Worm (Caenorhabditis elegans) whole organism, L3 larva: Measurements from ENCODE around the gene F35F11.2.

Experiments used
- R02D3.7 ChIP-seq: fragments of 150-350 bp; optimal IDR thresholded peaks from 2 replicates; lab custom pipeline; 2014; ENCODE audit warnings: missing biosample characterization, missing genetic modification characterization
- ZK546.5 ChIP-seq: sonication (generic microtip); optimal IDR thresholded peaks from 2 replicates; lab custom pipeline; 2017; ENCODE audit warnings: missing biosample characterization, missing genetic modification characterization
- aly-2 ChIP-seq: fragments of 150-350 bp; optimal IDR thresholded peaks from 2 replicates; lab custom pipeline; 2014; ENCODE audit warnings: missing biosample characterization, missing genetic modification characterization
- ama-1 ChIP-seq: fragments of 150-350 bp; optimal IDR thresholded peaks from 2 replicates; lab custom pipeline; 2018
- ceh-16 ChIP-seq: sonication (generic microtip); optimal IDR thresholded peaks from 2 replicates; lab custom pipeline; 2017; ENCODE audit warnings: missing biosample characterization, missing genetic modification characterization
- ceh-28 ChIP-seq: fragments of 150-350 bp; optimal IDR thresholded peaks from 2 replicates; lab custom pipeline; 2014; ENCODE audit warnings: missing biosample characterization, missing genetic modification reagents, missing genetic modification characterization
- ceh-82 ChIP-seq: fragments of 150-350 bp; optimal IDR thresholded peaks from 2 replicates; lab custom pipeline; 2014; ENCODE audit warnings: missing biosample characterization, missing genetic modification characterization
- ceh-9 ChIP-seq: sonication (generic microtip); optimal IDR thresholded peaks from 2 replicates; lab custom pipeline; 2018; ENCODE audit warnings: missing biosample characterization, missing genetic modification characterization
- egl-27 ChIP-seq: sonication (generic microtip); optimal IDR thresholded peaks from 4 replicates; lab custom pipeline; 2017; ENCODE audit warnings: missing biosample characterization, missing genetic modification reagents, missing genetic modification characterization
- egl-5 ChIP-seq: fragments of 150-350 bp; optimal IDR thresholded peaks from 2 replicates; lab custom pipeline; 2017; ENCODE audit warnings: missing biosample characterization, missing genetic modification reagents, missing genetic modification characterization, inconsistent platforms
- elt-1 ChIP-seq: fragments of 150-350 bp; optimal IDR thresholded peaks from 2 replicates; lab custom pipeline; 2014; ENCODE audit warnings: missing biosample characterization, missing genetic modification characterization
- elt-2 ChIP-seq: sonication (generic microtip); optimal IDR thresholded peaks from 2 replicates; lab custom pipeline; 2016; ENCODE audit warnings: missing genetic modification reagents, mild to moderate bottlenecking, missing genetic modification characterization, missing compliant biosample characterization
- elt-3 ChIP-seq, 3 experiments: fragments of 150-350 bp in 1 of 3; sonication (generic microtip) in 2 of 3; optimal IDR thresholded peaks; 2 replicates in 2 of 3; 4 replicates in 1 of 3; lab custom pipeline; 2014 to 2017; ENCODE audit warnings: missing biosample characterization in 3 of 3, missing genetic modification characterization in 3 of 3
- eor-1 ChIP-seq, 2 experiments: fragments of 150-350 bp; optimal IDR thresholded peaks; 2 replicates each; lab custom pipeline; 2014 to 2018; ENCODE audit warnings: missing biosample characterization in 2 of 2, missing genetic modification characterization in 2 of 2
- fkh-10 ChIP-seq: sonication (generic microtip); optimal IDR thresholded peaks from 2 replicates; lab custom pipeline; 2017; ENCODE audit warnings: missing biosample characterization, missing genetic modification reagents, missing genetic modification characterization
- fkh-2 ChIP-seq: fragments of 150-350 bp; optimal IDR thresholded peaks from 2 replicates; lab custom pipeline; 2014; ENCODE audit warnings: missing biosample characterization, missing genetic modification reagents, missing genetic modification characterization
- fos-1 ChIP-seq: fragments of 150-350 bp; optimal IDR thresholded peaks from 2 replicates; lab custom pipeline; 2014; ENCODE audit warnings: missing biosample characterization, missing genetic modification characterization
- hmg-11 ChIP-seq: sonication (generic microtip); optimal IDR thresholded peaks from 2 replicates; lab custom pipeline; 2016; ENCODE audit warnings: missing genetic modification characterization, missing compliant biosample characterization
- jun-1 ChIP-seq: fragments of 150-350 bp; optimal IDR thresholded peaks from 2 replicates; lab custom pipeline; 2014; ENCODE audit warnings: missing biosample characterization, missing genetic modification reagents, missing genetic modification characterization
- lin-15B ChIP-seq: fragments of 150-350 bp; optimal IDR thresholded peaks from 2 replicates; lab custom pipeline; 2014; ENCODE audit warnings: missing biosample characterization, missing genetic modification characterization
- lin-39 ChIP-seq: fragments of 150-350 bp; optimal IDR thresholded peaks from 2 replicates; lab custom pipeline; 2018; ENCODE audit warnings: missing biosample characterization, missing genetic modification reagents, missing genetic modification characterization
- lsy-12 ChIP-seq: sonication (generic microtip); optimal IDR thresholded peaks from 2 replicates; lab custom pipeline; 2016; ENCODE audit warnings: mild to moderate bottlenecking, missing genetic modification characterization, missing compliant biosample characterization
- mdl-1 ChIP-seq: fragments of 150-350 bp; optimal IDR thresholded peaks from 2 replicates; lab custom pipeline; 2014; ENCODE audit warnings: missing biosample characterization, missing genetic modification characterization
- mml-1 ChIP-seq: fragments of 150-350 bp; sonication (generic microtip); optimal IDR thresholded peaks from 3 replicates; lab custom pipeline; 2014; ENCODE audit warnings: missing biosample characterization, missing genetic modification characterization
- nfya-1 ChIP-seq: sonication (generic microtip); optimal IDR thresholded peaks from 2 replicates; lab custom pipeline; 2017; ENCODE audit warnings: missing genetic modification characterization, mild to moderate bottlenecking, missing compliant biosample characterization, antibody characterized with exemption, moderate library complexity; ENCODE audit not compliant: insufficient read depth
- nhr-12 ChIP-seq: fragments of 150-350 bp; optimal IDR thresholded peaks from 2 replicates; lab custom pipeline; 2014; ENCODE audit warnings: missing biosample characterization, missing genetic modification characterization
- nhr-23 ChIP-seq: fragments of 150-350 bp; optimal IDR thresholded peaks from 2 replicates; lab custom pipeline; 2014; ENCODE audit warnings: missing biosample characterization, missing genetic modification reagents, missing genetic modification characterization
- nhr-237 ChIP-seq: fragments of 150-350 bp; optimal IDR thresholded peaks from 2 replicates; lab custom pipeline; 2014; ENCODE audit warnings: missing biosample characterization, missing genetic modification characterization
- nhr-25 ChIP-seq: sonication (generic microtip); optimal IDR thresholded peaks from 2 replicates; lab custom pipeline; 2017; ENCODE audit warnings: missing biosample characterization, missing genetic modification characterization
- nhr-28 ChIP-seq: fragments of 150-350 bp; optimal IDR thresholded peaks from 2 replicates; lab custom pipeline; 2014; ENCODE audit warnings: missing biosample characterization, missing genetic modification characterization
- nhr-76 ChIP-seq: fragments of 150-350 bp; sonication (generic microtip); optimal IDR thresholded peaks from 5 replicates; lab custom pipeline; 2014; ENCODE audit warnings: missing biosample characterization, missing genetic modification characterization
- nhr-77 ChIP-seq: fragments of 150-350 bp; optimal IDR thresholded peaks from 2 replicates; lab custom pipeline; 2014; ENCODE audit warnings: missing biosample characterization, missing genetic modification characterization
- pha-4 ChIP-seq: fragments of 150-350 bp; optimal IDR thresholded peaks from 2 replicates; lab custom pipeline; 2014; ENCODE audit warnings: missing biosample characterization, missing genetic modification reagents, missing genetic modification characterization
- pqm-1 ChIP-seq: fragments of 150-350 bp; optimal IDR thresholded peaks from 2 replicates; lab custom pipeline; 2017; ENCODE audit warnings: missing biosample characterization, missing genetic modification characterization, inconsistent platforms
- sea-2 ChIP-seq: fragments of 150-350 bp; sonication (generic microtip); optimal IDR thresholded peaks from 4 replicates; lab custom pipeline; 2014; ENCODE audit warnings: missing biosample characterization, missing genetic modification reagents, missing genetic modification characterization
- skn-1 ChIP-seq: fragments of 150-350 bp; optimal IDR thresholded peaks from 2 replicates; lab custom pipeline; 2014; ENCODE audit warnings: missing biosample characterization, missing genetic modification characterization
- snpc-4 ChIP-seq: fragments of 150-350 bp; optimal IDR thresholded peaks from 2 replicates; lab custom pipeline; 2014; ENCODE audit warnings: missing biosample characterization, missing genetic modification characterization
- tbx-2 ChIP-seq: sonication (generic microtip); optimal IDR thresholded peaks from 2 replicates; lab custom pipeline; 2016; ENCODE audit warnings: mild to moderate bottlenecking, missing genetic modification characterization, missing compliant biosample characterization
- unc-39 ChIP-seq: sonication (generic microtip); optimal IDR thresholded peaks from 4 replicates; lab custom pipeline; 2017; ENCODE audit warnings: missing biosample characterization, missing genetic modification characterization
- unc-62 ChIP-seq: fragments of 150-350 bp; sonication (generic microtip); optimal IDR thresholded peaks from 4 replicates; lab custom pipeline; 2014; ENCODE audit warnings: missing biosample characterization, missing genetic modification reagents, missing genetic modification characterization
- zag-1 ChIP-seq: fragments of 150-350 bp; optimal IDR thresholded peaks from 2 replicates; lab custom pipeline; 2014; ENCODE audit warnings: missing biosample characterization, missing genetic modification characterization
- ztf-11 ChIP-seq: fragments of 150-350 bp; optimal IDR thresholded peaks from 2 replicates; lab custom pipeline; 2014; ENCODE audit warnings: missing biosample characterization, missing genetic modification characterization
- ztf-4 ChIP-seq: fragments of 150-350 bp; optimal IDR thresholded peaks from 2 replicates; lab custom pipeline; 2014; ENCODE audit warnings: missing biosample characterization, missing genetic modification characterization

Gene F35F11.2

DNA sequence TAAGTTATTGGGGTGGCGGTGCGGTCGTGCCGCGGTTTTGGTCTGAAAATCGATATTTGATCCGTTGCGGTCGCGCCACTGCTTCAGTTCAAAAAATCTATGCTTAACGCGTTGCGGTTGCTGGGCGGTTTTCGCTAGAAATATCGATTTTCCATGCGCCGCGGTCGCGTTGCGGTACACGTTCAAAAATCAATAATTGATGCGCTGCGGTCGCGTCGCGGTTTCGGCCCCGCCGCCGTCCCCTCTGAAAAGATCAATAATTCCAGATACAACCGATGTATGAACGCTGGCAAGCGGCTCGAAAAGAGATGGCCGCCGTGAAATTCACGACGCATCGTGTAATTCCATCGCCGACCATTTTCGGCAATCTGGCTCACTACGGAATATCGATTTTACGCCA is 922 bp downstream of the F35F11.2 start:
- TF ChIP-seq ZK546.5 (no peak), elt-3 (tag; optimal IDR thresholded peaks at IDR 0.05; lab: Kevin White, UChicago) (no peak), fkh-10 (GFP tag; lab: Kevin White, UChicago) (no peak), lin-39 (tag; lab: Kevin White, UChicago) (no peak), egl-5 (tag; lab: Kevin White, UChicago) (no peak), eor-1 (tag; optimal IDR thresholded peaks at IDR 0.05; lab: Kevin White, UChicago) (no peak), jun-1 (tag; lab: Kevin White, UChicago) (no peak), nhr-76 (no peak), aly-2 (tag; lab: Kevin White, UChicago) (no peak), sea-2 (no peak), mml-1 (tag; lab: Kevin White, UChicago) (no peak), pha-4 (tag; lab: Kevin White, UChicago) (no peak), ceh-28 (tag; lab: Kevin White, UChicago) (no peak), nhr-25 (no peak), ama-1 (lab: Kevin White, UChicago) (no peak)

ce11 chrIV:4042274-4042673 is 2.2 kb downstream of the F35F11.2 start, which contains the start of gene cdc-73:
TSS of gene cdc-73 (plus strand) at chrIV:4042575.
- TF ChIP-seq elt-1 = no peak
- TF ChIP-seq hmg-11 = no peak
- no peak for TF ChIP-seq mdl-1
- TF ChIP-seq lsy-12 (tag; lab: Kevin White, UChicago) = no peak
- TF ChIP-seq elt-3 (tag; optimal IDR thresholded peaks at IDR 0.05; lab: Kevin White, UChicago) = no peak
- peak; percentile 19 for TF ChIP-seq lin-15B
- no peak for TF ChIP-seq ceh-16 (tag; lab: Kevin White, UChicago)
- TF ChIP-seq ceh-82 = no peak
- TF ChIP-seq nhr-28 (tag; lab: Kevin White, UChicago) = no peak
- no peak for TF ChIP-seq sea-2
- TF ChIP-seq nfya-1 (tag; lab: Kevin White, UChicago) = peak; percentile 35
- no peak for TF ChIP-seq ama-1 (lab: Kevin White, UChicago)
- no peak for TF ChIP-seq egl-5 (tag; lab: Kevin White, UChicago)
- TF ChIP-seq elt-2 = no peak
- peak; percentile 10 for TF ChIP-seq nhr-23 (tag; lab: Kevin White, UChicago)
- no peak for TF ChIP-seq R02D3.7 (tag; lab: Kevin White, UChicago)
- no peak for TF ChIP-seq unc-62 (GFP tag; lab: Kevin White, UChicago)
- no peak for TF ChIP-seq ztf-11 (tag; lab: Kevin White, UChicago)
- TF ChIP-seq nhr-237 (tag; lab: Kevin White, UChicago) = no peak
- TF ChIP-seq unc-39 (tag; lab: Kevin White, UChicago) = no peak
- TF ChIP-seq jun-1 (tag; lab: Kevin White, UChicago) = no peak
- no peak for TF ChIP-seq eor-1 (tag; optimal IDR thresholded peaks at IDR 0.05; lab: Kevin White, UChicago)
- no peak for TF ChIP-seq ztf-4 (tag; lab: Kevin White, UChicago)
- TF ChIP-seq zag-1 (tag; lab: Kevin White, UChicago) = no peak
- peak; percentile 35 for TF ChIP-seq snpc-4 (tag; lab: Kevin White, UChicago)
- TF ChIP-seq nhr-12 (tag; lab: Kevin White, UChicago) = no peak
- no peak for TF ChIP-seq ceh-9 (tag; lab: Kevin White, UChicago)
- TF ChIP-seq tbx-2 (tag; lab: Kevin White, UChicago) = no peak
- TF ChIP-seq pha-4 (tag; lab: Kevin White, UChicago) = peak; percentile 39
- TF ChIP-seq pqm-1 (tag; lab: Kevin White, UChicago) = no peak
- TF ChIP-seq nhr-25 = no peak
- TF ChIP-seq skn-1 (tag; lab: Kevin White, UChicago) = no peak
- no peak for TF ChIP-seq nhr-76
- TF ChIP-seq fkh-2 = no peak
- TF ChIP-seq nhr-77 (tag; lab: Kevin White, UChicago) = no peak
- no peak for TF ChIP-seq ceh-28 (tag; lab: Kevin White, UChicago)
- TF ChIP-seq ZK546.5 = no peak
- no peak for TF ChIP-seq egl-27 (tag; lab: Kevin White, UChicago)
- no peak for TF ChIP-seq fos-1 (tag; lab: Kevin White, UChicago)
